Worm (Caenorhabditis elegans) whole organism, late embryonic: Measurements from ENCODE around the gene mrpl-18.

Source experiments
- C08G9.2 ChIP-seq: sonication (generic microtip); optimal IDR thresholded peaks from 2 replicates; lab custom pipeline; 2016; ENCODE audit warnings: mild to moderate bottlenecking, missing genetic modification characterization, moderate library complexity, missing compliant biosample characterization
- C38D4.7 ChIP-seq: fragments of 200-800 bp; sonication (Bioruptor generic); optimal IDR thresholded peaks from 2 replicates; lab custom pipeline; 2018; ENCODE audit warnings: mild to moderate bottlenecking, missing genetic modification characterization, moderate library complexity, missing compliant biosample characterization
- F13H6.1 ChIP-seq: sonication (generic microtip); optimal IDR thresholded peaks from 2 replicates; lab custom pipeline; 2016; ENCODE audit warnings: missing genetic modification characterization, missing compliant biosample characterization
- K09A11.1 ChIP-seq: sonication (generic microtip); optimal IDR thresholded peaks from 2 replicates; lab custom pipeline; 2017; ENCODE audit warnings: antibody characterized with exemption, mild to moderate bottlenecking, missing genetic modification characterization, missing compliant biosample characterization; ENCODE audit not compliant: insufficient read depth
- T23F11.4 ChIP-seq: fragments of 200-800 bp; sonication (Bioruptor generic); optimal IDR thresholded peaks from 2 replicates; lab custom pipeline; 2018; ENCODE audit warnings: mild to moderate bottlenecking, missing genetic modification characterization, missing compliant biosample characterization
- Y22D7AL.16 ChIP-seq: sonication (generic microtip); optimal IDR thresholded peaks from 2 replicates; lab custom pipeline; 2016; ENCODE audit warnings: missing genetic modification characterization, missing compliant biosample characterization
- ceh-18 ChIP-seq: sonication (generic microtip); optimal IDR thresholded peaks from 2 replicates; lab custom pipeline; 2016; ENCODE audit warnings: missing genetic modification characterization, missing compliant biosample characterization
- ceh-19 ChIP-seq: fragments of 200-800 bp; sonication (Bioruptor generic); optimal IDR thresholded peaks from 2 replicates; lab custom pipeline; 2018; ENCODE audit warnings: mild to moderate bottlenecking, missing genetic modification characterization, missing compliant biosample characterization
- ceh-2 ChIP-seq: sonication (generic microtip); optimal IDR thresholded peaks from 2 replicates; lab custom pipeline; 2016; ENCODE audit warnings: missing genotype, missing genetic modification characterization, missing compliant biosample characterization
- ceh-22 ChIP-seq: sonication (generic microtip); optimal IDR thresholded peaks from 2 replicates; lab custom pipeline; 2017; ENCODE audit warnings: missing biosample characterization, missing genetic modification characterization
- ceh-30 ChIP-seq: fragments of 150-350 bp; optimal IDR thresholded peaks from 2 replicates; lab custom pipeline; 2014; ENCODE audit warnings: missing biosample characterization, missing genetic modification characterization
- ceh-31 ChIP-seq: sonication (generic microtip); optimal IDR thresholded peaks from 2 replicates; lab custom pipeline; 2016; ENCODE audit warnings: missing genetic modification characterization, missing compliant biosample characterization
- ceh-34 ChIP-seq: sonication (generic microtip); optimal IDR thresholded peaks from 2 replicates; lab custom pipeline; 2016; ENCODE audit warnings: mild to moderate bottlenecking, missing genetic modification characterization, missing compliant biosample characterization
- ceh-45 ChIP-seq: fragments of 200-800 bp; sonication (Bioruptor generic); IDR thresholded peaks from 2 replicates; pipeline ENCODE4 v1.3.6; 2022; ENCODE audit warnings: missing genetic modification reagents, missing genetic modification characterization, missing compliant biosample characterization
- ceh-48 ChIP-seq: sonication (generic microtip); optimal IDR thresholded peaks from 2 replicates; lab custom pipeline; 2016; ENCODE audit warnings: missing genetic modification characterization, inconsistent platforms, missing compliant biosample characterization
- ceh-6 ChIP-seq: fragments of 200-800 bp; sonication (Bioruptor generic); optimal IDR thresholded peaks from 2 replicates; lab custom pipeline; 2018; ENCODE audit warnings: mild to moderate bottlenecking, missing genetic modification characterization, missing compliant biosample characterization
- ceh-9 ChIP-seq: sonication (generic microtip); optimal IDR thresholded peaks from 2 replicates; lab custom pipeline; 2016; ENCODE audit warnings: mild to moderate bottlenecking, missing genetic modification characterization, inconsistent platforms, missing compliant biosample characterization
- dmd-4 ChIP-seq: sonication (generic microtip); optimal IDR thresholded peaks from 2 replicates; lab custom pipeline; 2016; ENCODE audit warnings: borderline replicate concordance, missing genetic modification characterization, missing compliant biosample characterization
- dve-1 ChIP-seq: sonication (generic microtip); optimal IDR thresholded peaks from 2 replicates; lab custom pipeline; 2017; ENCODE audit warnings: antibody characterized with exemption, mild to moderate bottlenecking, missing genetic modification characterization, missing compliant biosample characterization
- elt-2 ChIP-seq: sonication (generic microtip); optimal IDR thresholded peaks from 2 replicates; lab custom pipeline; 2016; ENCODE audit warnings: missing genetic modification reagents, missing genetic modification characterization, missing compliant biosample characterization
- ets-4 ChIP-seq: sonication (generic microtip); optimal IDR thresholded peaks from 2 replicates; lab custom pipeline; 2016; ENCODE audit warnings: missing genetic modification characterization, missing compliant biosample characterization
- fkh-10 ChIP-seq: fragments of 150-350 bp; optimal IDR thresholded peaks from 2 replicates; lab custom pipeline; 2014; ENCODE audit warnings: missing biosample characterization, missing genetic modification reagents, missing genetic modification characterization
- hlh-15 ChIP-seq: sonication (generic microtip); optimal IDR thresholded peaks from 2 replicates; lab custom pipeline; 2016; ENCODE audit warnings: missing genetic modification characterization, missing compliant biosample characterization
- hlh-6 ChIP-seq: sonication (generic microtip); optimal IDR thresholded peaks from 2 replicates; lab custom pipeline; 2016; ENCODE audit warnings: missing genotype, missing genetic modification characterization, missing compliant biosample characterization
- hlh-8 ChIP-seq: sonication (generic microtip); optimal IDR thresholded peaks from 2 replicates; lab custom pipeline; 2016; ENCODE audit warnings: missing genotype, missing genetic modification characterization, missing compliant biosample characterization
- lin-11 ChIP-seq: fragments of 200-800 bp; sonication (Bioruptor generic); optimal IDR thresholded peaks from 2 replicates; lab custom pipeline; 2018; ENCODE audit warnings: mild to moderate bottlenecking, missing genetic modification characterization, missing compliant biosample characterization
- madf-2 ChIP-seq: sonication (generic microtip); optimal IDR thresholded peaks from 2 replicates; lab custom pipeline; 2017; ENCODE audit warnings: missing genetic modification characterization, missing compliant biosample characterization
- nfya-1 ChIP-seq: sonication (generic microtip); optimal IDR thresholded peaks from 2 replicates; lab custom pipeline; 2017; ENCODE audit warnings: missing genetic modification characterization, mild to moderate bottlenecking, missing compliant biosample characterization, antibody characterized with exemption, moderate library complexity
- nhr-11 ChIP-seq: fragments of 150-350 bp; optimal IDR thresholded peaks from 2 replicates; lab custom pipeline; 2014; ENCODE audit warnings: missing biosample characterization, missing genetic modification characterization
- pat-9 ChIP-seq: fragments of 200-800 bp; sonication (Bioruptor generic); optimal IDR thresholded peaks from 2 replicates; lab custom pipeline; 2018; ENCODE audit warnings: mild to moderate bottlenecking, missing genetic modification characterization, moderate library complexity, missing compliant biosample characterization
- pax-1 ChIP-seq: fragments of 150-350 bp; optimal IDR thresholded peaks from 2 replicates; lab custom pipeline; 2014; ENCODE audit warnings: missing biosample characterization, missing genetic modification characterization
- pha-2 ChIP-seq: sonication (generic microtip); optimal IDR thresholded peaks from 2 replicates; lab custom pipeline; 2017; ENCODE audit warnings: mild to moderate bottlenecking, missing genetic modification characterization, missing compliant biosample characterization
- pha-4 ChIP-seq: fragments of 150-350 bp; optimal IDR thresholded peaks from 2 replicates; lab custom pipeline; 2018; ENCODE audit warnings: missing biosample characterization, missing genetic modification reagents, missing genetic modification characterization
- pqm-1 ChIP-seq: sonication (generic microtip); optimal IDR thresholded peaks from 2 replicates; lab custom pipeline; 2016; ENCODE audit warnings: missing genetic modification characterization, missing compliant biosample characterization
- pros-1 ChIP-seq: fragments of 150-350 bp; optimal IDR thresholded peaks from 2 replicates; lab custom pipeline; 2014; ENCODE audit warnings: missing biosample characterization, missing genetic modification reagents, missing genetic modification characterization
- ref-2 ChIP-seq: sonication (generic microtip); optimal IDR thresholded peaks from 2 replicates; lab custom pipeline; 2016; ENCODE audit warnings: missing genetic modification characterization, missing compliant biosample characterization
- sdc-2 ChIP-seq: sonication (generic microtip); optimal IDR thresholded peaks from 2 replicates; lab custom pipeline; 2016; ENCODE audit warnings: missing genotype, missing genetic modification characterization, missing compliant biosample characterization
- syd-9 ChIP-seq: sonication (generic microtip); optimal IDR thresholded peaks from 2 replicates; lab custom pipeline; 2016; ENCODE audit warnings: mild to moderate bottlenecking, missing genetic modification characterization, moderate library complexity, missing compliant biosample characterization
- tbx-2 ChIP-seq: sonication (generic microtip); optimal IDR thresholded peaks from 2 replicates; lab custom pipeline; 2016; ENCODE audit warnings: missing genetic modification characterization, missing compliant biosample characterization
- tbx-7 ChIP-seq: sonication (generic microtip); optimal IDR thresholded peaks from 2 replicates; lab custom pipeline; 2016; ENCODE audit warnings: missing genotype, missing genetic modification characterization, missing compliant biosample characterization
- unc-3 ChIP-seq, 2 experiments: fragments of 200-800 bp in 1 of 2; sonication (Bioruptor generic) in 1 of 2; sonication (generic microtip) in 1 of 2; conservative IDR thresholded peaks in 1 of 2; optimal IDR thresholded peaks in 1 of 2; 2 replicates each; pipeline versions ENCODE4 v1.3.6 to Lab custom; 2016 to 2022; ENCODE audit warnings: missing compliant biosample characterization in 2 of 2, missing genetic modification characterization in 2 of 2, missing genetic modification reagents in 1 of 2
- unc-42 ChIP-seq: sonication (generic microtip); optimal IDR thresholded peaks from 2 replicates; lab custom pipeline; 2016; ENCODE audit warnings: missing genotype, missing genetic modification characterization, missing compliant biosample characterization
- unc-55 ChIP-seq: sonication (generic microtip); optimal IDR thresholded peaks from 2 replicates; lab custom pipeline; 2017; ENCODE audit warnings: missing biosample characterization, missing genetic modification reagents, missing genetic modification characterization
- zip-5 ChIP-seq: sonication (generic microtip); optimal IDR thresholded peaks from 2 replicates; lab custom pipeline; 2016; ENCODE audit warnings: missing genetic modification characterization, missing compliant biosample characterization

The mrpl-18 gene

ce11 chrIII:8161238-8161637 lies 16.4 kb downstream of the mrpl-18 start, which contains the start of gene inpp-5K:
inpp-5K (minus strand) TSS chrIII:8161338.
- TF ChIP-seq ceh-45 (GFP tag; lab: Robert Waterston, UW) (no peak), ceh-22 (tag; lab: Kevin White, UChicago) (no peak), pros-1 (tag; lab: Kevin White, UChicago) (no peak), F13H6.1 (tag; lab: Kevin White, UChicago) (no peak), ets-4 (no peak), fkh-10 (GFP tag; lab: Kevin White, UChicago) (no peak), hlh-15 (tag; lab: Kevin White, UChicago) (no peak), pax-1 (tag; lab: Kevin White, UChicago) (no peak), ceh-48 (tag; lab: Kevin White, UChicago) (no peak), lin-11 (tag; lab: Kevin White, UChicago) (no peak), ceh-34 (tag; lab: Kevin White, UChicago) (no peak), ceh-18 (no peak), ceh-30 (no peak)

ce11 chrIII:8163283-8163682 lies 18.5 kb downstream of the mrpl-18 start, which contains the start of gene bath-42:
bath-42 (minus strand) TSS chrIII:8163383.
- TF ChIP-seq pha-4 (tag; lab: Kevin White, UChicago) (no peak), ceh-22 (tag; lab: Kevin White, UChicago) (no peak), sdc-2 (tag; lab: Kevin White, UChicago) (no peak), ceh-19 (GFP tag; lab: Kevin White, UChicago) (no peak), ceh-9 (tag; lab: Kevin White, UChicago) (no peak), nfya-1 (tag; lab: Kevin White, UChicago) (no peak), C38D4.7 (GFP tag; lab: Kevin White, UChicago) (no peak), hlh-8 (no peak), lin-11 (tag; lab: Kevin White, UChicago) (no peak), pqm-1 (tag; lab: Kevin White, UChicago) (no peak), ceh-6 (no peak), ceh-2 (tag; lab: Kevin White, UChicago) (no peak), pat-9 (tag; lab: Kevin White, UChicago) (no peak), Y22D7AL.16 (tag; lab: Kevin White, UChicago) (no peak), dmd-4 (tag; lab: Kevin White, UChicago) (no peak), unc-3 (GFP tag; conservative IDR thresholded peaks at IDR 0.05; lab: Robert Waterston, UW) (no peak), unc-3 (tag; optimal IDR thresholded peaks at IDR 0.05; lab: Kevin White, UChicago) (no peak), fkh-10 (GFP tag; lab: Kevin White, UChicago) (no peak), hlh-15 (tag; lab: Kevin White, UChicago) (no peak), elt-2 (tag; lab: Kevin White, UChicago) (no peak), C08G9.2 (tag; lab: Kevin White, UChicago) (no peak)

- TF ChIP-seq unc-42 (tag; lab: Kevin White, UChicago): peak; percentile 78
- TF ChIP-seq ref-2 (tag; lab: Kevin White, UChicago): peak; percentile 65
- peak; percentile 83 for TF ChIP-seq ceh-48 (tag; lab: Kevin White, UChicago)
- TF ChIP-seq ceh-19 (GFP tag; lab: Kevin White, UChicago): peak; percentile 18
- peak; percentile 64 for TF ChIP-seq pros-1 (tag; lab: Kevin White, UChicago)
- TF ChIP-seq syd-9: peak; percentile 16
- no peak for TF ChIP-seq T23F11.4 (GFP tag; lab: Kevin White, UChicago)
- peak; percentile 2 for TF ChIP-seq Y22D7AL.16 (tag; lab: Kevin White, UChicago)
- TF ChIP-seq nhr-11 (tag; lab: Kevin White, UChicago): no peak
- no peak for TF ChIP-seq K09A11.1 (tag; lab: Kevin White, UChicago)
- peak; percentile 93 for TF ChIP-seq nfya-1 (tag; lab: Kevin White, UChicago)
- peak; percentile 4 for TF ChIP-seq C08G9.2 (tag; lab: Kevin White, UChicago)
- no peak for TF ChIP-seq tbx-7
- TF ChIP-seq hlh-15 (tag; lab: Kevin White, UChicago): no peak
- TF ChIP-seq pha-2 (tag; lab: Kevin White, UChicago): peak; percentile 9
- peak; percentile 9 for TF ChIP-seq F13H6.1 (tag; lab: Kevin White, UChicago)
- TF ChIP-seq hlh-6 (tag; lab: Kevin White, UChicago): no peak
- peak; percentile 46 for TF ChIP-seq madf-2
- peak; percentile 71 for TF ChIP-seq tbx-2 (tag; lab: Kevin White, UChicago)
- TF ChIP-seq unc-55: peak; percentile 68
- peak; percentile 84 for TF ChIP-seq ceh-18
- peak; percentile 85 for TF ChIP-seq ceh-34 (tag; lab: Kevin White, UChicago)
- no peak for TF ChIP-seq zip-5
- TF ChIP-seq dve-1 (tag; lab: Kevin White, UChicago): peak; percentile 65
- TF ChIP-seq ceh-31: peak; percentile 80
- peak; percentile 6 for TF ChIP-seq ceh-2 (tag; lab: Kevin White, UChicago)
- no peak for TF ChIP-seq ceh-22 (tag; lab: Kevin White, UChicago)
- TF ChIP-seq ets-4: peak; percentile 11
Measured at ce11 chrIII:8163788-8164423, 19.1 kb downstream of the mrpl-18 start, which contains the start of gene prp-8. prp-8 (plus strand) TSS chrIII:8164373.
